Worm (Caenorhabditis elegans): ENCODE measurements around the gene Y47D7A.3.

DNA sequence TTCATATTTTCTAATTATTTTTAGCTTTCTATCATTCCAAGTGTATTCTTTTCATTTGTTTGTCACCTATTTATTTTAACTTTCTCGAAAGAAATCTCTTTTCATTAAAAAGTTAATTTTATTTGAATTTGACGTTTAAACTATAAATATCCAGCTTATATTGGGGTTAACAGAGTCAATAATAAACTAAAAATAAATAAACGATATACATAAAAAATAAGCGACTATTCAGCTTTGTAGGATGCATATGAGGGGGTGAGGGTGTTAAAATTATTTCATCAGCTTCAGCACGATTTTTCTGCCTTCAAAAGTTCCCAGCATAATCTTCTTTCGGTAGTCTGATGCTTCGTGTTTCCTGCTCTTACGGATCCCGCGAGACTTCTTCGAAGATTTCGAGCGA, 37.1 kb upstream of the Y47D7A.3 start:
- TF ChIP-seq flt-1 (GFP tag; IDR thresholded peaks at IDR 0.05), result no peak
- TF ChIP-seq tab-1 (GFP tag; IDR thresholded peaks at IDR 0.05), result no peak
- no peak for TF ChIP-seq ztf-29 (GFP tag; IDR thresholded peaks at IDR 0.05)
- TF ChIP-seq T22C8.4 (GFP tag; IDR thresholded peaks at IDR 0.05), result no peak
- no peak for TF ChIP-seq cog-1 (tag; optimal IDR thresholded peaks at IDR 0.05)
